Fruit fly (Drosophila melanogaster) S2 (cell line): ENCODE measurements around the gene CG3626.

Experiments
- CG8478 ChIP-seq: fragments of >200 bp; optimal IDR thresholded peaks from 2 replicates; lab custom pipeline; 2018
- CTCF ChIP-seq, 2 experiments: fragments of >200 bp; optimal IDR thresholded peaks; 2 replicates each; lab custom pipeline; 2018

DNA sequence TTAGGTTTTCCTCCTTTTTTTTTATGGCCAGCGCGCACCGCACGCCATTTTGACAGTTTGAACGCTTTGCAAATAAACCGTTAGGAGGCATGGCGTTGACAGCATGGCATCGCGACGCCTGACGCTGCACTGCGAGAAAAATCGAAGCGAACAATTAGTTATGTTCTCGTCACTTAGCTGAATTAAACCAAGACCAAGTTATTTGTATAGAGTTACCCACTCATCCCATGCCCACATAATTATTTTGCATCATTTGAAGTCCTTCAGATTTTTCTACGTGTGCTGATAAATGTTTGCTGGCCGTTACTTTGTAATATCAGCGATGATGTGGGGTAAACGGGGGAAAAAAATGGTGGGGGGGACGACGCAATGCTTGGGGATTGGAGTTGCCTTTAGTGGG lies 36.4 kb upstream of the CG3626 start:
- no peak for TF ChIP-seq CG8478 (lab: Kevin White, UChicago)
- TF ChIP-seq CTCF (optimal IDR thresholded peaks at IDR 0.05; lab: Kevin White, UChicago), result no peak
